Worm (Caenorhabditis elegans) whole organism, L3 larva: Measurements from ENCODE around the gene srab-3.

Experiments used
- R02D3.7 ChIP-seq: fragments of 150-350 bp; optimal IDR thresholded peaks from 2 replicates; lab custom pipeline; 2014; ENCODE audit warnings: missing biosample characterization, missing genetic modification characterization
- jun-1 ChIP-seq: fragments of 150-350 bp; optimal IDR thresholded peaks from 2 replicates; lab custom pipeline; 2014; ENCODE audit warnings: missing biosample characterization, missing genetic modification reagents, missing genetic modification characterization
- pha-4 ChIP-seq: fragments of 150-350 bp; optimal IDR thresholded peaks from 2 replicates; lab custom pipeline; 2014; ENCODE audit warnings: missing biosample characterization, missing genetic modification reagents, missing genetic modification characterization
- snpc-4 ChIP-seq: fragments of 150-350 bp; optimal IDR thresholded peaks from 2 replicates; lab custom pipeline; 2014; ENCODE audit warnings: missing biosample characterization, missing genetic modification characterization

DNA sequence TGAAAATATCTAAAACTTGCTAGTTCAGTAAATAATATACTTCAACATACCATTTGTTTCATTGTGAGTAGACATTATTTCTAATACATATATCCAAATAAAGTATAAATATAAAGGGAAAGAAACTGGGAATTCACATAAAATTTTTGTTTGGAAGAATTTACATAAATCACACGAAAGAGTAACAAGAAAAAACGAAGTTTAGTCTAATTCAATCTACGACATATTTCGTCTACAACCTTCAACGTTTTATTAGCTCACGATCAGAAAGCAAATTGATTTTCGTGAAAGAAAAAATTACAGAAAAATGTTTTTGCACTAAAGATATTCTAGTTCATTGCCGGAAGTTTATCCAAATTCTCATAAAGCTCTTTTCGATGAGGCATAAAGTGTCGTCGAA is 10.7 kb downstream of the srab-3 start, which contains the start of gene C04F5.2:
- TF ChIP-seq R02D3.7 (tag; lab: Kevin White, UChicago) (no peak), pha-4 (tag; lab: Kevin White, UChicago) (no peak), snpc-4 (tag; lab: Kevin White, UChicago) (no peak), jun-1 (tag; lab: Kevin White, UChicago) (no peak)
